Worm (Caenorhabditis elegans) whole organism, young adult: ENCODE results near the gene R155.5.

Experiments used
- C06A6.2 ChIP-seq: fragments of 200-800 bp; sonication (Bioruptor generic); conservative IDR thresholded peaks from 2 replicates; pipeline ENCODE4 v1.3.6; 2022; ENCODE audit warnings: missing genetic modification characterization, missing compliant biosample characterization
- C17E4.6 ChIP-seq: fragments of 200-800 bp; sonication (Bioruptor generic); IDR thresholded peaks from 2 replicates; pipeline ENCODE4 v1.3.6; 2022; ENCODE audit warnings: missing genetic modification reagents, missing genetic modification characterization, missing compliant biosample characterization
- F33H1.4 ChIP-seq: fragments of 200-800 bp; sonication (Bioruptor generic); IDR thresholded peaks from 2 replicates; pipeline ENCODE4 v1.3.6; 2022; ENCODE audit warnings: missing genetic modification reagents, missing genetic modification characterization, missing compliant biosample characterization
- F55B11.4 ChIP-seq: sonication (generic microtip); optimal IDR thresholded peaks from 2 replicates; lab custom pipeline; 2016; ENCODE audit warnings: missing compliant biosample characterization, missing genetic modification characterization, borderline replicate concordance; ENCODE audit not compliant: insufficient read depth
- F57C9.4 ChIP-seq: sonication (generic microtip); optimal IDR thresholded peaks from 2 replicates; lab custom pipeline; 2017; ENCODE audit warnings: mild to moderate bottlenecking, missing genetic modification characterization, missing compliant biosample characterization
- K12H6.12 ChIP-seq: fragments of 200-800 bp; sonication (Bioruptor generic); optimal IDR thresholded peaks from 2 replicates; lab custom pipeline; 2018; ENCODE audit warnings: mild to moderate bottlenecking, missing genetic modification characterization, missing compliant biosample characterization
- Y56A3A.18 ChIP-seq: fragments of 200-800 bp; sonication (Bioruptor generic); IDR thresholded peaks from 2 replicates; pipeline ENCODE4 v1.3.6; 2022; ENCODE audit warnings: missing genetic modification reagents, missing genetic modification characterization, missing compliant biosample characterization
- Y67H2A.10 ChIP-seq: fragments of 200-800 bp; sonication (Bioruptor generic); conservative IDR thresholded peaks from 2 replicates; pipeline ENCODE4 v1.3.6; 2022; ENCODE audit warnings: missing genetic modification reagents, missing genetic modification characterization, missing compliant biosample characterization
- Y95B8A.8 ChIP-seq: fragments of 200-800 bp; sonication (Bioruptor generic); IDR thresholded peaks from 2 replicates; pipeline ENCODE4 v1.3.6; 2022; ENCODE audit warnings: missing genetic modification reagents, missing genetic modification characterization, missing compliant biosample characterization
- atf-7 ChIP-seq: sonication (generic microtip); optimal IDR thresholded peaks from 2 replicates; lab custom pipeline; 2017; ENCODE audit warnings: mild to moderate bottlenecking, missing genetic modification characterization, missing compliant biosample characterization
- athp-1 ChIP-seq: sonication (generic microtip); optimal IDR thresholded peaks from 2 replicates; lab custom pipeline; 2017; ENCODE audit warnings: mild to moderate bottlenecking, missing genetic modification characterization, missing compliant biosample characterization
- attf-3 ChIP-seq: fragments of 200-800 bp; sonication (Bioruptor generic); conservative IDR thresholded peaks from 2 replicates; pipeline ENCODE4 v1.3.6; 2022; ENCODE audit warnings: missing genetic modification reagents, missing genetic modification characterization, missing compliant biosample characterization
- ceh-58 ChIP-seq: fragments of 200-800 bp; sonication (Bioruptor generic); IDR thresholded peaks from 2 replicates; pipeline ENCODE4 v1.3.6; 2022; ENCODE audit warnings: missing genetic modification characterization, missing compliant biosample characterization
- dpff-1 ChIP-seq: sonication (generic microtip); optimal IDR thresholded peaks from 2 replicates; lab custom pipeline; 2017; ENCODE audit warnings: mild to moderate bottlenecking, missing genetic modification characterization, missing compliant biosample characterization
- dpl-1 ChIP-seq: fragments of 150-350 bp; optimal IDR thresholded peaks from 2 replicates; lab custom pipeline; 2014; ENCODE audit warnings: missing biosample characterization, missing genetic modification reagents, missing genetic modification characterization
- efl-1 ChIP-seq: fragments of 150-350 bp; optimal IDR thresholded peaks from 2 replicates; lab custom pipeline; 2014; ENCODE audit warnings: missing biosample characterization, missing genetic modification reagents, missing genetic modification characterization
- fkh-3 ChIP-seq: sonication (generic microtip); optimal IDR thresholded peaks from 2 replicates; lab custom pipeline; 2016; ENCODE audit warnings: mild to moderate bottlenecking, missing genetic modification characterization, missing compliant biosample characterization
- him-1 ChIP-seq: sonication (generic microtip); optimal IDR thresholded peaks from 2 replicates; lab custom pipeline; 2016; ENCODE audit warnings: missing genotype, missing genetic modification reagents, missing genetic modification characterization, missing compliant biosample characterization
- hlh-26 ChIP-seq: fragments of 200-800 bp; sonication (Bioruptor generic); conservative IDR thresholded peaks from 2 replicates; pipeline ENCODE4 v1.3.6; 2022; ENCODE audit warnings: missing genetic modification reagents, missing genetic modification characterization, missing compliant biosample characterization
- hrde-1 ChIP-seq: sonication (generic microtip); optimal IDR thresholded peaks from 2 replicates; lab custom pipeline; 2016; ENCODE audit warnings: missing genetic modification characterization, mild to moderate bottlenecking, missing compliant biosample characterization, moderate library complexity, missing genotype, missing genetic modification reagents, borderline replicate concordance
- hsf-1 ChIP-seq: fragments of 200-800 bp; sonication (Bioruptor generic); IDR thresholded peaks from 2 replicates; pipeline ENCODE4 v1.3.6; 2022; ENCODE audit warnings: missing genetic modification reagents, missing genetic modification characterization, missing compliant biosample characterization
- let-526 ChIP-seq: fragments of 200-800 bp; sonication (Bioruptor generic); IDR thresholded peaks from 2 replicates; pipeline ENCODE4 v1.3.6; 2022; ENCODE audit warnings: missing genetic modification reagents, missing genetic modification characterization, missing compliant biosample characterization
- lin-26 ChIP-seq: fragments of 200-800 bp; sonication (Bioruptor generic); IDR thresholded peaks from 2 replicates; pipeline ENCODE4 v1.3.6; 2022; ENCODE audit warnings: missing genetic modification reagents, missing genetic modification characterization, missing compliant biosample characterization
- lsy-27 ChIP-seq: sonication (generic microtip); optimal IDR thresholded peaks from 2 replicates; lab custom pipeline; 2017; ENCODE audit warnings: missing genetic modification characterization, mild to moderate bottlenecking, missing compliant biosample characterization, antibody characterized with exemption, missing genotype, borderline replicate concordance; ENCODE audit not compliant: insufficient read depth
- nfya-2 ChIP-seq: fragments of 200-800 bp; sonication (Bioruptor generic); IDR thresholded peaks from 2 replicates; pipeline ENCODE4 v1.3.6; 2022; ENCODE audit warnings: missing genetic modification reagents, missing genetic modification characterization, missing compliant biosample characterization
- nfyb-1 ChIP-seq: fragments of 200-800 bp; sonication (Bioruptor generic); IDR thresholded peaks from 2 replicates; pipeline ENCODE4 v1.3.6; 2022; ENCODE audit warnings: missing genetic modification reagents, missing genetic modification characterization, missing compliant biosample characterization
- nhr-90 ChIP-seq: sonication (generic microtip); optimal IDR thresholded peaks from 2 replicates; lab custom pipeline; 2016; ENCODE audit warnings: missing genotype, mild to moderate bottlenecking, missing genetic modification characterization, missing compliant biosample characterization
- pbrm-1 ChIP-seq: fragments of 200-800 bp; sonication (Bioruptor generic); IDR thresholded peaks from 2 replicates; pipeline ENCODE4 v1.3.6; 2022; ENCODE audit warnings: missing genetic modification reagents, missing genetic modification characterization, missing compliant biosample characterization
- rcor-1 ChIP-seq: fragments of 200-800 bp; sonication (Bioruptor generic); IDR thresholded peaks from 2 replicates; pipeline ENCODE4 v1.3.6; 2022; ENCODE audit warnings: missing genetic modification reagents, missing genetic modification characterization, missing compliant biosample characterization
- rpc-1 ChIP-seq, 2 experiments: fragments of 150-350 bp in 1 of 2; sonication (generic microtip) in 1 of 2; optimal IDR thresholded peaks; 2 replicates each; lab custom pipeline; 2014 to 2018; ENCODE audit warnings: missing biosample characterization in 1 of 2, missing genetic modification characterization in 1 of 2, missing genetic modification reagents in 1 of 2, missing genotype in 1 of 2
- snpc-1.3 ChIP-seq: sonication (generic microtip); optimal IDR thresholded peaks from 2 replicates; lab custom pipeline; 2017; ENCODE audit warnings: missing genetic modification characterization, mild to moderate bottlenecking, missing compliant biosample characterization, antibody characterized with exemption, moderate library complexity, missing genotype, missing genetic modification reagents; ENCODE audit not compliant: insufficient read depth
- snpc-3.4 ChIP-seq: sonication (generic microtip); optimal IDR thresholded peaks from 2 replicates; lab custom pipeline; 2017; ENCODE audit warnings: missing genetic modification characterization, mild to moderate bottlenecking, missing compliant biosample characterization, antibody characterized with exemption, moderate library complexity, missing genotype, missing genetic modification reagents
- zfh-2 ChIP-seq: fragments of 200-800 bp; sonication (Bioruptor generic); conservative IDR thresholded peaks from 2 replicates; pipeline ENCODE4 v1.3.6; 2022; ENCODE audit warnings: missing genetic modification reagents, missing genetic modification characterization, missing compliant biosample characterization

R155.5 gene

ce11 chrIII:2012561-2012960 is 42.2 kb upstream of the R155.5 start (continued):
- no peak for TF ChIP-seq hrde-1 (tag; lab: Kevin White, UChicago)

DNA sequence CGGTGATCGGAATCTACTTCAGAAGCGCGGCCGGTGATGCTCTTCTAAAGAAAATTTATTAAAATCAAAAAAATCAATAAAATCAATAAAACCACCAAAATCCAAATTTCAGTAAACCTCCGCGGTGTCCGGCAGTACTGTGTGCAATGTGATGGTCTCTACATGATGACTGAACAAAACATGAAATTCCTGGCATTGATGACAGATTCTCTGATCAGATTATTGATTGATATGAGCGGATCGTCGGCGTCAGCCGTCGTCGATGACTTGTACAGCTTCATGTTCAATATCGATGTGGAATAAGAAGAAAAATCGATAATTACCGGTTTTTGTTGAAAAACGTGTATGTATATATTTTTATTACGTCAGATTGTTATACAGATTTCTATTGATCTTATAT is 38.6 kb upstream of the R155.5 start:
- TF ChIP-seq K12H6.12 (no peak), F33H1.4 (GFP tag; lab: Robert Waterston, UW) (no peak), rpc-1 (optimal IDR thresholded peaks at IDR 0.05; lab: Kevin White, UChicago) (no peak), rpc-1 (tag; optimal IDR thresholded peaks at IDR 0.05; lab: Kevin White, UChicago) (no peak), hsf-1 (GFP tag; lab: Robert Waterston, UW) (no peak), snpc-3.4 (tag; lab: Kevin White, UChicago) (no peak), ceh-58 (GFP tag; lab: Robert Waterston, UW) (no peak), Y67H2A.10 (GFP tag; lab: Robert Waterston, UW) (no peak), F57C9.4 (no peak), efl-1 (no peak), rcor-1 (GFP tag; lab: Robert Waterston, UW) (no peak), nfya-2 (GFP tag; lab: Robert Waterston, UW) (no peak)

DNA sequence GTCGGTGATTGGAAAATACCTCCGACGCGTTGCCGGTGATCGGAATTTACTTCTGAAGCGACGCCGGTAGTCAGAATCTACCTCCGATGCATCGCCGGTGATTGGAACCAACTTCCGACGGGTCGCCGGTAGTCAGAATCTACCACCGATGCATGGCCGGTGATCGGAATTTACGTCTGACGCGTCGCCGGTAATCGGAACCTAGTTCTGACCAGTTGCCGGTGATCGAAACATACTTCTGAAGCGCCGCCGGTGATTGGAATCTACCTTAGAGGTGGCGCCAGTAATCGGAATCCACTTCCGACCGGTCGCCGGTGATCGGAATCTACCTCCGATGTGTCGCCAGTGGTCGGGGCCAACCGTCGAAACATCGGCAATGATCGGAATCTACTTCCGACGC is 38.0 kb upstream of the R155.5 start:
- TF ChIP-seq dpl-1 (GFP tag; lab: Kevin White, UChicago) (no peak), F57C9.4 (no peak), zfh-2 (GFP tag; lab: Robert Waterston, UW) (peak; percentile 67), snpc-1.3 (tag; lab: Kevin White, UChicago) (no peak), K12H6.12 (no peak)

DNA sequence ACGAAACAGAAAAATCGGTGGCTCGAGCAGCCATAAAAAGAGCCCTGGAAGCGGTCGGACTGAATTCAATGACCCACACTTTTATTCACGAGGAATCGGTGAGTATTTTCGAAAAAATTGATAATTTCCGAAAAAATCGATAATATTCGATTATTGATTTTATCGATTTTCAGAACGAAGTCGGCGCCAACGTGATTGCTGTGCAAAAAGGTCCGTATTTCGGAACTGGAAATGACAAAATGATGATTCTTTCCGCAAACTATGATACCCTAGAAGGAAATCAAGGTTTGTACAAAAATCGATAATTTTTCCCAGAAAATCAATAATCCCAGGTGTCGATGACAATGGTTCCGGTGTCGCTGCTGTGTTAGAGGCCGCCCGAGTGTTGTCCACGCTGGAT is 36.6 kb upstream of the R155.5 start:
- no peak for TF ChIP-seq let-526 (GFP tag; lab: Robert Waterston, UW)
- TF ChIP-seq hlh-26 (GFP tag; lab: Robert Waterston, UW): no peak
- TF ChIP-seq nfyb-1 (GFP tag; lab: Robert Waterston, UW): no peak
- TF ChIP-seq atf-7 (tag; lab: Kevin White, UChicago): no peak
- TF ChIP-seq C17E4.6 (GFP tag; lab: Robert Waterston, UW): no peak
- TF ChIP-seq nhr-90 (tag; lab: Kevin White, UChicago): no peak
- TF ChIP-seq lin-26 (GFP tag; lab: Robert Waterston, UW): no peak
- TF ChIP-seq nfya-2 (GFP tag; lab: Robert Waterston, UW): no peak
- TF ChIP-seq dpff-1: no peak
- TF ChIP-seq Y56A3A.18 (GFP tag; lab: Robert Waterston, UW): no peak
- no peak for TF ChIP-seq attf-3 (GFP tag; lab: Robert Waterston, UW)
- TF ChIP-seq C06A6.2: no peak
- TF ChIP-seq Y95B8A.8 (GFP tag; lab: Robert Waterston, UW): no peak
- TF ChIP-seq pbrm-1: no peak
- no peak for TF ChIP-seq fkh-3 (tag; lab: Kevin White, UChicago)
- TF ChIP-seq F55B11.4 (tag; lab: Kevin White, UChicago): no peak
- no peak for TF ChIP-seq lsy-27 (tag; lab: Kevin White, UChicago)
- TF ChIP-seq him-1 (tag; lab: Kevin White, UChicago): no peak
- TF ChIP-seq athp-1 (tag; lab: Kevin White, UChicago): no peak
- TF ChIP-seq rcor-1 (GFP tag; lab: Robert Waterston, UW): no peak
- TF ChIP-seq, all 124 proteins: peak for 0
